Worm (Caenorhabditis elegans) whole organism, midembryonic: ENCODE measurements around the gene C37E2.3.

Experiments
- T22C8.4 ChIP-seq: fragments of 200-800 bp; sonication (Bioruptor generic); IDR thresholded peaks from 2 replicates; pipeline ENCODE4 v1.3.6; 2022; ENCODE audit warnings: missing genetic modification characterization, missing compliant biosample characterization
- flt-1 ChIP-seq: fragments of 200-800 bp; sonication (Bioruptor generic); IDR thresholded peaks from 2 replicates; pipeline ENCODE4 v1.3.6; 2022; ENCODE audit warnings: missing genetic modification characterization, missing compliant biosample characterization
- klf-2 ChIP-seq: fragments of 200-800 bp; sonication (Bioruptor generic); conservative IDR thresholded peaks from 2 replicates; pipeline ENCODE4 v1.3.6; 2022; ENCODE audit warnings: missing genetic modification reagents, missing genetic modification characterization, missing compliant biosample characterization
- med-1 ChIP-seq: sonication (generic microtip); optimal IDR thresholded peaks from 2 replicates; lab custom pipeline; 2017; ENCODE audit warnings: missing genetic modification characterization, mild to moderate bottlenecking, missing compliant biosample characterization, antibody characterized with exemption, missing genetic modification reagents; ENCODE audit not compliant: insufficient read depth
- tab-1 ChIP-seq: fragments of 200-800 bp; sonication (Bioruptor generic); IDR thresholded peaks from 2 replicates; pipeline ENCODE4 v1.3.6; 2022; ENCODE audit warnings: missing genetic modification characterization, missing compliant biosample characterization

ce11 chrX:14165156-14165555 lies 15.1 kb upstream of the C37E2.3 start:
- TF ChIP-seq med-1 (GFP tag; lab: Kevin White, UChicago) (no peak), tab-1 (GFP tag; lab: Robert Waterston, UW) (no peak), T22C8.4 (GFP tag; lab: Robert Waterston, UW) (no peak), klf-2 (GFP tag; lab: Robert Waterston, UW) (no peak), flt-1 (GFP tag; lab: Robert Waterston, UW) (no peak)
